Fruit fly (Drosophila melanogaster): ENCODE measurements around the gene RhoGDI.
A peak's percentile ranks its signal among the peaks of the same experiment; 100 is the strongest.

Gene RhoGDI

dm6 chr3L:19953612-19954011 is 25.1 kb downstream of the RhoGDI start, which contains the start of gene CG42655:
TSS of gene CG42655 (minus strand) at chr3L:19953712.
- no peak for TF ChIP-seq ey (GFP tag; optimal IDR thresholded peaks at IDR 0.05)
- no peak for TF ChIP-seq brk (GFP tag; optimal IDR thresholded peaks at IDR 0.05)
- TF ChIP-seq Dfd (GFP tag; optimal IDR thresholded peaks at IDR 0.05): no peak
- TF ChIP-seq jim (GFP tag; optimal IDR thresholded peaks at IDR 0.05): no peak
- no peak for TF ChIP-seq h (GFP tag; optimal IDR thresholded peaks at IDR 0.05)
- TF ChIP-seq Hr78 (GFP tag; optimal IDR thresholded peaks at IDR 0.05): no peak
- TF ChIP-seq N (GFP tag; optimal IDR thresholded peaks at IDR 0.05): no peak
- no peak for TF ChIP-seq Hnf4 (GFP tag; optimal IDR thresholded peaks at IDR 0.05)
- no peak for TF ChIP-seq Abd-B (GFP tag; optimal IDR thresholded peaks at IDR 0.05)
- no peak for TF ChIP-seq tai (GFP tag; optimal IDR thresholded peaks at IDR 0.05)
- no peak for TF ChIP-seq CG9705 (GFP tag; optimal IDR thresholded peaks at IDR 0.05)
- TF ChIP-seq HLH106 (tag; optimal IDR thresholded peaks at IDR 0.05): no peak
- TF ChIP-seq dl (GFP tag; optimal IDR thresholded peaks at IDR 0.05; ENCODE audit: insufficient read depth in 1 of 2, partially characterized antibody in 2 of 2): no peak
- no peak for TF ChIP-seq br (GFP tag; optimal IDR thresholded peaks at IDR 0.05)
- TF ChIP-seq lola (GFP tag; optimal IDR thresholded peaks at IDR 0.05): no peak
- no peak for TF ChIP-seq GATAd (GFP tag; optimal IDR thresholded peaks at IDR 0.05)
- no peak for TF ChIP-seq sv (GFP tag; optimal IDR thresholded peaks at IDR 0.05)

dm6 chr3L:19954426-19954825 is 25.9 kb downstream of the RhoGDI start, which contains the start of gene CG42654:
TSS of gene CG42654 (minus strand) at chr3L:19954526.
- TF ChIP-seq pan (optimal IDR thresholded peaks at IDR 0.05) (no peak), sv (GFP tag; optimal IDR thresholded peaks at IDR 0.05) (no peak), sage (GFP tag; optimal IDR thresholded peaks at IDR 0.05) (no peak), br (GFP tag; optimal IDR thresholded peaks at IDR 0.05) (no peak), Jra (GFP tag; optimal IDR thresholded peaks at IDR 0.05) (no peak), Dif (GFP tag; optimal IDR thresholded peaks at IDR 0.05; ENCODE audit: partially characterized antibody) (no peak), dl (GFP tag; optimal IDR thresholded peaks at IDR 0.05; ENCODE audit: insufficient read depth in 1 of 2, partially characterized antibody in 2 of 2) (no peak), lola (GFP tag; optimal IDR thresholded peaks at IDR 0.05) (no peak)

- TF ChIP-seq GATAd (GFP tag; optimal IDR thresholded peaks at IDR 0.05) (no peak), Hr78 (GFP tag; optimal IDR thresholded peaks at IDR 0.05) (no peak), Vsx2 (GFP tag; optimal IDR thresholded peaks at IDR 0.05; ENCODE audit: partially characterized antibody) (no peak), pan (optimal IDR thresholded peaks at IDR 0.05) (no peak), CrebA (GFP tag; optimal IDR thresholded peaks at IDR 0.05; ENCODE audit: borderline replicate concordance) (no peak), N (GFP tag; optimal IDR thresholded peaks at IDR 0.05) (no peak), Sp1 (GFP tag; optimal IDR thresholded peaks at IDR 0.05) (no peak), Abd-B (GFP tag; optimal IDR thresholded peaks at IDR 0.05) (no peak), usp (GFP tag; optimal IDR thresholded peaks at IDR 0.05) (no peak), sage (GFP tag; optimal IDR thresholded peaks at IDR 0.05) (no peak), ey (GFP tag; optimal IDR thresholded peaks at IDR 0.05) (no peak)
These were observed 27.2 kb downstream of the RhoGDI start, which contains the start of gene CG42263 for dm6 chr3L:19955699-19956098. TSS of gene CG42263 (minus strand) at chr3L:19955799.

- TF ChIP-seq Myc (optimal IDR thresholded peaks at IDR 0.05) (no peak), Hr83 (GFP tag; optimal IDR thresholded peaks at IDR 0.05; ENCODE audit: poor library complexity, severe bottlenecking) (no peak), h (GFP tag; optimal IDR thresholded peaks at IDR 0.05) (no peak), br (GFP tag; optimal IDR thresholded peaks at IDR 0.05) (no peak), rgr (GFP tag; optimal IDR thresholded peaks at IDR 0.05) (peak; percentile 7), dsf (GFP tag; optimal IDR thresholded peaks at IDR 0.05; ENCODE audit: borderline replicate concordance) (no peak), Jra (GFP tag; optimal IDR thresholded peaks at IDR 0.05) (no peak), foxo (GFP tag; optimal IDR thresholded peaks at IDR 0.05) (no peak), N (GFP tag; optimal IDR thresholded peaks at IDR 0.05) (no peak)
These were observed 33.3 kb downstream of the RhoGDI start for dm6 chr3L:19961805-19962204.

dm6 chr3L:19968725-19969598 is 40.4 kb downstream of the RhoGDI start:
- no peak for TF ChIP-seq usp (GFP tag; optimal IDR thresholded peaks at IDR 0.05)
- TF ChIP-seq sv (GFP tag; optimal IDR thresholded peaks at IDR 0.05): no peak
- no peak for TF ChIP-seq sage (GFP tag; optimal IDR thresholded peaks at IDR 0.05)
- TF ChIP-seq HLH106 (tag; optimal IDR thresholded peaks at IDR 0.05): no peak
- TF ChIP-seq CrebA (GFP tag; optimal IDR thresholded peaks at IDR 0.05; ENCODE audit: borderline replicate concordance): no peak
- no peak for TF ChIP-seq tai (GFP tag; optimal IDR thresholded peaks at IDR 0.05)
- TF ChIP-seq Mio (GFP tag; optimal IDR thresholded peaks at IDR 0.05): no peak
- no peak for TF ChIP-seq Dif (GFP tag; optimal IDR thresholded peaks at IDR 0.05; ENCODE audit: partially characterized antibody)
- TF ChIP-seq N (GFP tag; optimal IDR thresholded peaks at IDR 0.05): no peak
- TF ChIP-seq Dfd (GFP tag; optimal IDR thresholded peaks at IDR 0.05): no peak
- no peak for TF ChIP-seq fru (GFP tag; optimal IDR thresholded peaks at IDR 0.05)

All from whole organism, wandering third instar larva.